Fruit fly (Drosophila melanogaster) whole organism, pupa: ENCODE data around the gene CCDC151.

Source experiments
- CG10348 ChIP-seq: fragments of 200-800 bp; sonication (Bioruptor generic); IDR thresholded peaks from 2 replicates; pipeline ENCODE4 v1.3.6; 2022; ENCODE audit warnings: missing biosample characterization, missing genetic modification characterization
- CG12605 ChIP-seq: fragments of 200-800 bp; sonication (Bioruptor generic); IDR thresholded peaks from 2 replicates; pipeline ENCODE4 v1.3.6; 2022; ENCODE audit warnings: missing biosample characterization, missing genetic modification characterization
- CG13204 ChIP-seq: fragments of 200-800 bp; sonication (Bioruptor generic); optimal IDR thresholded peaks from 2 replicates; lab custom pipeline; 2018; ENCODE audit warnings: missing biosample characterization, mild to moderate bottlenecking, missing genetic modification characterization, moderate library complexity
- CG14655 ChIP-seq: fragments of 200-800 bp; sonication (Bioruptor generic); optimal IDR thresholded peaks from 3 replicates; lab custom pipeline; 2017; ENCODE audit warnings: mild to moderate bottlenecking, missing biosample characterization, missing genetic modification reagents, missing genetic modification characterization
- CG15710 ChIP-seq: fragments of 200-800 bp; sonication (Bioruptor generic); optimal IDR thresholded peaks from 2 replicates; lab custom pipeline; 2018; ENCODE audit warnings: missing biosample characterization, mild to moderate bottlenecking, missing genetic modification characterization, moderate library complexity
- CG17806 ChIP-seq: fragments of 200-800 bp; sonication (Bioruptor generic); optimal IDR thresholded peaks from 2 replicates; lab custom pipeline; 2018; ENCODE audit warnings: missing biosample characterization, mild to moderate bottlenecking, missing genetic modification characterization, moderate library complexity
- CG32121 ChIP-seq: fragments of 200-800 bp; sonication (Bioruptor generic); IDR thresholded peaks from 2 replicates; pipeline ENCODE4 v1.3.6; 2022; ENCODE audit warnings: missing biosample characterization, missing genetic modification characterization
- CG34367 ChIP-seq: fragments of 200-800 bp; sonication (Bioruptor generic); optimal IDR thresholded peaks from 2 replicates; lab custom pipeline; 2018; ENCODE audit warnings: missing biosample characterization, mild to moderate bottlenecking, missing genetic modification characterization
- CG4496 ChIP-seq: fragments of 200-800 bp; sonication (Bioruptor generic); IDR thresholded peaks from 3 replicates; pipeline ENCODE4 v1.3.6; 2022; ENCODE audit warnings: missing biosample characterization, missing genetic modification characterization
- CG8159 ChIP-seq: fragments of 200-800 bp; sonication (Bioruptor generic); optimal IDR thresholded peaks from 3 replicates; lab custom pipeline; 2018; ENCODE audit warnings: missing biosample characterization, mild to moderate bottlenecking, missing genetic modification characterization, moderate library complexity
- CG8301 ChIP-seq: fragments of 200-800 bp; sonication (Bioruptor generic); optimal IDR thresholded peaks from 2 replicates; lab custom pipeline; 2018; ENCODE audit warnings: missing biosample characterization, mild to moderate bottlenecking, missing genetic modification characterization
- CG9948 ChIP-seq: fragments of 200-800 bp; sonication (Bioruptor generic); optimal IDR thresholded peaks from 2 replicates; lab custom pipeline; 2018; ENCODE audit warnings: missing biosample characterization, mild to moderate bottlenecking, missing genetic modification characterization, moderate library complexity
- D1 ChIP-seq: fragments of 200-800 bp; sonication (Bioruptor generic); optimal IDR thresholded peaks from 2 replicates; lab custom pipeline; 2018; ENCODE audit warnings: missing biosample characterization, mild to moderate bottlenecking, missing genetic modification characterization, moderate library complexity
- EcR ChIP-seq: fragments of 200-800 bp; sonication (Bioruptor generic); optimal IDR thresholded peaks from 3 replicates; lab custom pipeline; 2019; ENCODE audit warnings: missing biosample characterization, missing genetic modification characterization, mild to moderate bottlenecking, moderate library complexity, missing genetic modification reagents
- Ets98B ChIP-seq: fragments of 200-800 bp; sonication (Bioruptor generic); IDR thresholded peaks from 2 replicates; pipeline ENCODE4 v1.3.6; 2022; ENCODE audit warnings: missing biosample characterization, missing genetic modification characterization
- Pif1A ChIP-seq: fragments of 200-800 bp; sonication (Bioruptor generic); optimal IDR thresholded peaks from 3 replicates; lab custom pipeline; 2016; ENCODE audit warnings: missing biosample characterization, missing genetic modification characterization
- Pif1B ChIP-seq: fragments of 200-800 bp; sonication (Bioruptor generic); optimal IDR thresholded peaks from 3 replicates; lab custom pipeline; 2016; ENCODE audit warnings: missing biosample characterization, missing genetic modification characterization
- Snoo ChIP-seq: fragments of 200-800 bp; sonication (Bioruptor generic); optimal IDR thresholded peaks from 3 replicates; lab custom pipeline; 2017; ENCODE audit warnings: missing biosample characterization, mild to moderate bottlenecking, missing genetic modification characterization, inconsistent platforms
- fd96Ca ChIP-seq: fragments of 200-800 bp; sonication (Bioruptor generic); IDR thresholded peaks from 3 replicates; pipeline ENCODE4 v1.3.6; 2022; ENCODE audit warnings: missing biosample characterization, missing genetic modification characterization
- gl ChIP-seq: fragments of 200-800 bp; sonication (Bioruptor generic); optimal IDR thresholded peaks from 2 replicates; lab custom pipeline; 2018; ENCODE audit warnings: missing biosample characterization, mild to moderate bottlenecking, missing genetic modification characterization
- rn ChIP-seq: fragments of 200-800 bp; sonication (Bioruptor generic); IDR thresholded peaks from 2 replicates; pipeline ENCODE4 v1.3.6; 2022; ENCODE audit warnings: missing biosample characterization, missing genetic modification characterization

The CCDC151 gene

DNA sequence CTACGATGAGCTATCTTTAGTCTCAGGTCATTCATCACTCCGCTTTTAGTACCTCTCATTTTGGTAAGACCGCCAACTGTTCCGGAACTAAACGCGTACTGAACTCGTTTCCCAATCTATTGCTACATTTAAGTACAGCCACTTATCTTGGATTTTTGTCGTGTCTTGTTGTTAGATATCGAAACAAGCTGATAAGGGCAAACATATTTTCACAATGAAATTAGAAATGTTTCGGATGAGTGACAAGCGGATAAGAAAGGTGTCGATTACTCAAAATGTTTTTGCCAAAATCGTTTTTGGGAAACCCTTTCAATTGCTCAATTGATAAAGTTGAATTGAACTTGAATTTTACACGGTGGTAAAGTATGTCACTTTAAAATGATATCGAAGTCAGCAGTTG lies 7.7 kb downstream of the CCDC151 start, which contains the start of gene CG5897:
Gene CG5897 (minus strand): TSS at position 101 of the 400 bp plus-strand sequence.
- TF ChIP-seq gl (tag; lab: Kevin White, UChicago) (no peak), rn (no peak), CG4496 (no peak), D1 (no peak), CG15710 (no peak), CG13204 (GFP tag; lab: Kevin White, UChicago) (no peak), CG8301 (tag; lab: Kevin White, UChicago) (no peak), CG9948 (tag; lab: Kevin White, UChicago) (no peak), EcR (GFP tag; lab: Kevin White, UChicago) (no peak)

DNA sequence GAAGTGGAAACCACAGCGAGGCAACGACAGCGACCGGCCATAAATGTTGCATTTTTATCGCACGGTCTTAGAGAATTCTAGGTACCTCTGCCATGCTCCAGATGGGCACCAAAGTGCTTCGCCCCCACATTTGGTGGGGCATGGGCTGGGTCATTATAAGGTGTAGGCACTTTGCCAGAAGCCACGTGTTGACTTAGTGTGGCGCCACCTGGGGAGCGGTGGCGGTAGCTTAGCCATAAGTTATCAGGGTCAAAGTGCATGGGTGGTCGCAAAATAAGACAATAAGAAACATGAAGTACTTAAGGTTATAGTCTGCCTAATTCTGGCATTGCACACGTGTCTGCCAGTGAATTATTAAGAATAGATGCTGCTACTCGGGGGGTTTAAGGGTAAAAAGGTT lies 11.6 kb downstream of the CCDC151 start:
- TF ChIP-seq CG15710 (no peak), CG4496 (no peak), fd96Ca (GFP tag; lab: Robert Waterston, UW) (no peak), CG8301 (tag; lab: Kevin White, UChicago) (no peak), Snoo (tag; lab: Kevin White, UChicago) (no peak), gl (tag; lab: Kevin White, UChicago) (no peak), rn (no peak), CG13204 (GFP tag; lab: Kevin White, UChicago) (no peak), Pif1A (GFP tag; lab: Kevin White, UChicago) (no peak)

DNA sequence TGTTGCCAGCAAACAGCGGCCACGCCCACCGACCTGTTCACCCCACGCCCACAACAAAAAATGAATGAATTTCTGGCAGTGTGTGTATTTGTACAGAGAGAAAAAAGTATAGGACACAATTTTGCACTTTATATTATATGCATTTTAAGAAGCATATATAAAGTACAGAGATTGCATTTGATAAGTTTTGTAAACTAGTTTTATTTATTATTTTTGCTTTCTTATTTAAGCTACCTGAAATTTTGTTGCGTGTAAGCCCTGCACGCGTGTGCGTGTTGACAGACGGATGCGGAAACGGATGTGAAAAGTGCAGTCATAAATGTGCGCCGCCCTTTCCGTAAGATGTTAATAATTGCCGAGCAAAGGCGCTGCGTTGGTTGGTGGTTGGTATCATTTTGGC lies 15.6 kb downstream of the CCDC151 start:
- TF ChIP-seq CG8159 = peak; percentile 56
- TF ChIP-seq CG8301 (tag; lab: Kevin White, UChicago) = no peak
- TF ChIP-seq CG32121 (GFP tag; lab: Robert Waterston, UW) = no peak
- no peak for TF ChIP-seq rn
- TF ChIP-seq CG14655 (GFP tag; lab: Kevin White, UChicago) = peak; percentile 12
- TF ChIP-seq CG15710 = peak; percentile 42
- no peak for TF ChIP-seq Snoo (tag; lab: Kevin White, UChicago)
- TF ChIP-seq CG9948 (tag; lab: Kevin White, UChicago) = no peak
- no peak for TF ChIP-seq gl (tag; lab: Kevin White, UChicago)
- TF ChIP-seq EcR (GFP tag; lab: Kevin White, UChicago) = no peak
- no peak for TF ChIP-seq Ets98B
- TF ChIP-seq CG17806 (tag; lab: Kevin White, UChicago) = peak; percentile 30
- TF ChIP-seq CG4496 = 0 out of 3 replicates have a peak, but pooled peaks have one; percentile 29

DNA sequence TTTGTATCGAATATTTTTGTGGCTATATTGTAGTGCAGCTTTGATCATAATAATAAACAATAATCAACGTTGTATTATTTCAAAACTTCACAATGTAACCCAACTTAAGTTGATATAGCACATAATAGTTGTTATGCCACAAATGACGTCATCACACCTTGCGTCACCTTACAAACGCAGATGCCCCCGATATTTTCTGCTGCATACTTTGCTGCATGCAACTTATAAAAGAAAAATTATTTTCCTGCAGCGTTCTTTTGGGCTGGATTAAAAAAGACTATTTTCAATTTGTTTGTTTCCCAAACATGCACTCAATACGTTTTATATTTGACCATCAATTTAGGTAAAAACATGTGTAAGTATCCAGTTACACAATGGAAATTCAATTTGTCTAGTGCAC lies 37.0 kb downstream of the CCDC151 start:
- TF ChIP-seq Ets98B (no peak), Pif1A (GFP tag; lab: Kevin White, UChicago) (no peak), CG14655 (GFP tag; lab: Kevin White, UChicago) (no peak)

DNA sequence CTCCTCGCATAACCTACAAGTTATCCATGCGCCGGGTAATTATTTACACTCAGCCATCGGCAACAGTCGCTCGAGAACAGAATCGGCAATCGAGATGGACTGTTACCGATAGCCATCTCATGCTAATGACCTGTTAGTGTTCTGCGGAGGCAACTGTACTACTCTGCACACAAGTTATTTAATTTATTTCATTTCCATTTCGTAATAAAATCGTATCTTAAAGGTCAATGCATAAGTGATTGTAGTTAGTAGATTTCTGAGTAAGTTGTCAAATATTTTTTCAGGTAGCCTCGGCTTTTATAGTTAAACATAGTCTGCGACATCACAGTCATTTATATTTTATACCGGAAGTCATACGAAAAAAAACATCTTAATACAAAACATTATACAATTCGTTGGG lies 40.0 kb downstream of the CCDC151 start, which contains the start of gene CG11588:
Gene CG11588 (plus strand): TSS at position 301 of the 400 bp plus-strand sequence.
- TF ChIP-seq EcR (GFP tag; lab: Kevin White, UChicago) = no peak
- TF ChIP-seq Ets98B = no peak
- TF ChIP-seq CG9948 (tag; lab: Kevin White, UChicago) = no peak
- no peak for TF ChIP-seq D1
- no peak for TF ChIP-seq Pif1A (GFP tag; lab: Kevin White, UChicago)
- TF ChIP-seq CG17806 (tag; lab: Kevin White, UChicago) = no peak
- no peak for TF ChIP-seq rn
- TF ChIP-seq gl (tag; lab: Kevin White, UChicago) = no peak
- no peak for TF ChIP-seq CG10348 (GFP tag; lab: Robert Waterston, UW)
- no peak for TF ChIP-seq CG8301 (tag; lab: Kevin White, UChicago)
- no peak for TF ChIP-seq CG8159
- TF ChIP-seq CG15710 = no peak
- no peak for TF ChIP-seq Snoo (tag; lab: Kevin White, UChicago)
- no peak for TF ChIP-seq CG34367 (tag; lab: Kevin White, UChicago)
- TF ChIP-seq CG12605 (GFP tag; lab: Robert Waterston, UW) = no peak
- no peak for TF ChIP-seq CG32121 (GFP tag; lab: Robert Waterston, UW)
- no peak for TF ChIP-seq CG13204 (GFP tag; lab: Kevin White, UChicago)
- TF ChIP-seq fd96Ca (GFP tag; lab: Robert Waterston, UW) = no peak

DNA sequence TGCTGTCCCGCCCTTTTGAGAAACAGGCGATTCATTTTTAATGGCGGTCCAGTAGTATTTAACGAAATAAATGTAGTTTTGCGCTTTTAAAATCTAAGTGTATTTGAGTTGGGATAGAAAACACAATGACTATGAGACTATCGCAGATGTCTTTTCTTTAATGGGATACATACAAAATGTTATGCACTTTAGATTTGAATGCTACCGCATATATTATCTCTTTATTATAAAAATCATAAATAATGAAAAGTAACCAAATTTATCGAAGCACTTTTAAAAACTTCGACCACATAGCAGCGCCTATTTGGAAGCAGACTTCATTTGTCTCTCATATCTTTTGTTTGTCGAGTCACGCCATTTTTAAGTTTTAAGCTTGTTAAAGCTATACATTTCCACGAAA lies 43.5 kb downstream of the CCDC151 start, which contains the start of gene SdhAL:
Gene SdhAL (minus strand): TSS at position 101 of the 400 bp plus-strand sequence.
- TF ChIP-seq CG10348 (GFP tag; lab: Robert Waterston, UW) = no peak
- no peak for TF ChIP-seq gl (tag; lab: Kevin White, UChicago)
- TF ChIP-seq CG34367 (tag; lab: Kevin White, UChicago) = no peak
- TF ChIP-seq CG17806 (tag; lab: Kevin White, UChicago) = no peak
- no peak for TF ChIP-seq D1
- no peak for TF ChIP-seq CG12605 (GFP tag; lab: Robert Waterston, UW)
- no peak for TF ChIP-seq CG14655 (GFP tag; lab: Kevin White, UChicago)
- no peak for TF ChIP-seq EcR (GFP tag; lab: Kevin White, UChicago)
- no peak for TF ChIP-seq CG8159
- no peak for TF ChIP-seq Pif1B
- TF ChIP-seq CG13204 (GFP tag; lab: Kevin White, UChicago) = no peak
- no peak for TF ChIP-seq CG4496
- no peak for TF ChIP-seq fd96Ca (GFP tag; lab: Robert Waterston, UW)
- TF ChIP-seq CG8301 (tag; lab: Kevin White, UChicago) = no peak

DNA sequence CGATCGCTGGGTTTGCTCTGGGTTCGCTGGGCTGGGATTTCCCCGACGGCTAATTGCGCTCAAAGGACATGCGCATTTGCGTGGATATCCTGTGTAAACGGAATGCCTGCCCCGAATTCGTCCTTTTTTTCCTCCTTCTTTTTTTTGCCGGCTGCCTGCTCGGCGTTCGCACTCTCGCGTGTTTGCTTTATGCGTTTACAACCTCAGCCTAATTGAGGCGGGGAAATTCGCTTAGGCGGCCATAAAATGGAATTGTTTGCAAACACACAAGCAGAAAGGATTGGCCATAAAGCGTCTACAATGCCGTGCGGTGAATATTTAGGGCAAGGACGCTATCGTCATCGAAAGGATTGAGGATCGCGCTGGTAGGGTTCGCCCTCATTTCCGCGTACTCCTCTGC lies 44.2 kb downstream of the CCDC151 start:
- TF ChIP-seq Pif1B = no peak
- TF ChIP-seq, all 21 proteins: peak for 0
